Worm (Caenorhabditis elegans) whole organism, late embryonic: ENCODE data around the gene xbx-3.

Experiments used
- ceh-2 ChIP-seq: sonication (generic microtip); optimal IDR thresholded peaks from 2 replicates; lab custom pipeline; 2016; ENCODE audit warnings: missing genotype, missing genetic modification characterization, missing compliant biosample characterization
- pat-9 ChIP-seq: fragments of 200-800 bp; sonication (Bioruptor generic); optimal IDR thresholded peaks from 2 replicates; lab custom pipeline; 2018; ENCODE audit warnings: mild to moderate bottlenecking, missing genetic modification characterization, moderate library complexity, missing compliant biosample characterization

- TF ChIP-seq pat-9, result no peak
- TF ChIP-seq ceh-2 (tag; lab: Kevin White, UChicago), result no peak
Observed at ce11 chrIII:10012136-10012535, 23.6 kb upstream of the xbx-3 start, which contains the start of gene C05B5.16.
